Worm (Caenorhabditis elegans) whole organism, L3 larva: ENCODE measurements around the gene htrl-1.

Experiments
- R02D3.7 ChIP-seq: fragments of 150-350 bp; optimal IDR thresholded peaks from 2 replicates; lab custom pipeline; 2014; ENCODE audit warnings: missing biosample characterization, missing genetic modification characterization
- ZK546.5 ChIP-seq: sonication (generic microtip); optimal IDR thresholded peaks from 2 replicates; lab custom pipeline; 2017; ENCODE audit warnings: missing biosample characterization, missing genetic modification characterization
- ceh-28 ChIP-seq: fragments of 150-350 bp; optimal IDR thresholded peaks from 2 replicates; lab custom pipeline; 2014; ENCODE audit warnings: missing biosample characterization, missing genetic modification reagents, missing genetic modification characterization
- ceh-9 ChIP-seq: sonication (generic microtip); optimal IDR thresholded peaks from 2 replicates; lab custom pipeline; 2018; ENCODE audit warnings: missing biosample characterization, missing genetic modification characterization
- egl-5 ChIP-seq: fragments of 150-350 bp; optimal IDR thresholded peaks from 2 replicates; lab custom pipeline; 2017; ENCODE audit warnings: missing biosample characterization, missing genetic modification reagents, missing genetic modification characterization, inconsistent platforms
- elt-1 ChIP-seq: fragments of 150-350 bp; optimal IDR thresholded peaks from 2 replicates; lab custom pipeline; 2014; ENCODE audit warnings: missing biosample characterization, missing genetic modification characterization
- elt-2 ChIP-seq: sonication (generic microtip); optimal IDR thresholded peaks from 2 replicates; lab custom pipeline; 2016; ENCODE audit warnings: missing genetic modification reagents, mild to moderate bottlenecking, missing genetic modification characterization, missing compliant biosample characterization
- elt-3 ChIP-seq, 3 experiments: fragments of 150-350 bp in 1 of 3; sonication (generic microtip) in 2 of 3; optimal IDR thresholded peaks; 2 replicates in 2 of 3; 4 replicates in 1 of 3; lab custom pipeline; 2014 to 2017; ENCODE audit warnings: missing biosample characterization in 3 of 3, missing genetic modification characterization in 3 of 3
- fkh-10 ChIP-seq: sonication (generic microtip); optimal IDR thresholded peaks from 2 replicates; lab custom pipeline; 2017; ENCODE audit warnings: missing biosample characterization, missing genetic modification reagents, missing genetic modification characterization
- fos-1 ChIP-seq: fragments of 150-350 bp; optimal IDR thresholded peaks from 2 replicates; lab custom pipeline; 2014; ENCODE audit warnings: missing biosample characterization, missing genetic modification characterization
- hmg-11 ChIP-seq: sonication (generic microtip); optimal IDR thresholded peaks from 2 replicates; lab custom pipeline; 2016; ENCODE audit warnings: missing genetic modification characterization, missing compliant biosample characterization
- jun-1 ChIP-seq: fragments of 150-350 bp; optimal IDR thresholded peaks from 2 replicates; lab custom pipeline; 2014; ENCODE audit warnings: missing biosample characterization, missing genetic modification reagents, missing genetic modification characterization
- lin-15B ChIP-seq: fragments of 150-350 bp; optimal IDR thresholded peaks from 2 replicates; lab custom pipeline; 2014; ENCODE audit warnings: missing biosample characterization, missing genetic modification characterization
- lin-39 ChIP-seq: fragments of 150-350 bp; optimal IDR thresholded peaks from 2 replicates; lab custom pipeline; 2018; ENCODE audit warnings: missing biosample characterization, missing genetic modification reagents, missing genetic modification characterization
- lsy-12 ChIP-seq: sonication (generic microtip); optimal IDR thresholded peaks from 2 replicates; lab custom pipeline; 2016; ENCODE audit warnings: mild to moderate bottlenecking, missing genetic modification characterization, missing compliant biosample characterization
- mdl-1 ChIP-seq: fragments of 150-350 bp; optimal IDR thresholded peaks from 2 replicates; lab custom pipeline; 2014; ENCODE audit warnings: missing biosample characterization, missing genetic modification characterization
- nfya-1 ChIP-seq: sonication (generic microtip); optimal IDR thresholded peaks from 2 replicates; lab custom pipeline; 2017; ENCODE audit warnings: missing genetic modification characterization, mild to moderate bottlenecking, missing compliant biosample characterization, antibody characterized with exemption, moderate library complexity; ENCODE audit not compliant: insufficient read depth
- nhr-23 ChIP-seq: fragments of 150-350 bp; optimal IDR thresholded peaks from 2 replicates; lab custom pipeline; 2014; ENCODE audit warnings: missing biosample characterization, missing genetic modification reagents, missing genetic modification characterization
- nhr-237 ChIP-seq: fragments of 150-350 bp; optimal IDR thresholded peaks from 2 replicates; lab custom pipeline; 2014; ENCODE audit warnings: missing biosample characterization, missing genetic modification characterization
- nhr-25 ChIP-seq: sonication (generic microtip); optimal IDR thresholded peaks from 2 replicates; lab custom pipeline; 2017; ENCODE audit warnings: missing biosample characterization, missing genetic modification characterization
- nhr-28 ChIP-seq: fragments of 150-350 bp; optimal IDR thresholded peaks from 2 replicates; lab custom pipeline; 2014; ENCODE audit warnings: missing biosample characterization, missing genetic modification characterization
- nhr-43 ChIP-seq: sonication (generic microtip); optimal IDR thresholded peaks from 2 replicates; lab custom pipeline; 2016; ENCODE audit warnings: mild to moderate bottlenecking, missing genetic modification characterization, missing compliant biosample characterization; ENCODE audit not compliant: poor library complexity, severe bottlenecking
- nhr-77 ChIP-seq: fragments of 150-350 bp; optimal IDR thresholded peaks from 2 replicates; lab custom pipeline; 2014; ENCODE audit warnings: missing biosample characterization, missing genetic modification characterization
- pha-4 ChIP-seq: fragments of 150-350 bp; optimal IDR thresholded peaks from 2 replicates; lab custom pipeline; 2014; ENCODE audit warnings: missing biosample characterization, missing genetic modification reagents, missing genetic modification characterization
- pqm-1 ChIP-seq: fragments of 150-350 bp; optimal IDR thresholded peaks from 2 replicates; lab custom pipeline; 2017; ENCODE audit warnings: missing biosample characterization, missing genetic modification characterization, inconsistent platforms
- sea-2 ChIP-seq: fragments of 150-350 bp; sonication (generic microtip); optimal IDR thresholded peaks from 4 replicates; lab custom pipeline; 2014; ENCODE audit warnings: missing biosample characterization, missing genetic modification reagents, missing genetic modification characterization
- skn-1 ChIP-seq: fragments of 150-350 bp; optimal IDR thresholded peaks from 2 replicates; lab custom pipeline; 2014; ENCODE audit warnings: missing biosample characterization, missing genetic modification characterization
- snpc-4 ChIP-seq: fragments of 150-350 bp; optimal IDR thresholded peaks from 2 replicates; lab custom pipeline; 2014; ENCODE audit warnings: missing biosample characterization, missing genetic modification characterization
- tbx-2 ChIP-seq: sonication (generic microtip); optimal IDR thresholded peaks from 2 replicates; lab custom pipeline; 2016; ENCODE audit warnings: mild to moderate bottlenecking, missing genetic modification characterization, missing compliant biosample characterization
- zag-1 ChIP-seq: fragments of 150-350 bp; optimal IDR thresholded peaks from 2 replicates; lab custom pipeline; 2014; ENCODE audit warnings: missing biosample characterization, missing genetic modification characterization

Gene htrl-1

DNA sequence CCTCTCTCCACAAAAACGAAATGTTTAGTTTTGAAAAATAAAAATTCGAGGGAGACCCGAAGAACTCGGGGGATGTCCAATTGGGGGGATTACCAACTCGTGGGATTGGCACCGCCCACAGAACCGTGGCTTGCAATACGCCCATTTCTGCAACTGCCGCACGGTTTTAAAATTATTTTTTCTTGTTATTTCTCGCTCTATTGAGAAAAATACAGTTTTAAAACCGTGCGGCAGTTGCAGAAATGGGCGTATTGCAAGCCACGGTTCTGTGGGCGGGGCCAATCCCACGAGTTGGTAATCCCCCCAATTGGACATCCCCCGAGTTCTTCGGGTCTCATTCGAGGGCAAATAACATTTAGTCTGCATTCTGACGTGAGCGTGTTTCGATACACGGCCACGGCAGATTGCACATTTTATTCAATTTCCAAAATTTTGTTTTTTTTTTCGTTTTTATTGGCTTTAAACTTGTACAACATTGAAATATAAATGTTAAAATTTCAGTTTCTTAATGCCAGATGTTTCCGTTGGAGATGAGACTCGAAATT, 8.7 kb upstream of the htrl-1 start, which contains the start of the genes C55A6.1 and C55A6.10:
C55A6.1 (minus strand) TSS at position 116 of the 545 bp plus-strand sequence.
C55A6.10 (plus strand) TSS at position 495 of the 545 bp plus-strand sequence.
- TF ChIP-seq nhr-23 (tag; lab: Kevin White, UChicago) (peak; percentile 61), fkh-10 (peak; percentile 16), hmg-11 (tag; lab: Kevin White, UChicago) (peak; percentile 68), pha-4 (tag; lab: Kevin White, UChicago) (peak; percentile 66), R02D3.7 (tag; lab: Kevin White, UChicago) (peak; percentile 44), lin-39 (tag; lab: Kevin White, UChicago) (peak; percentile 22), pqm-1 (tag; lab: Kevin White, UChicago) (peak; percentile 20), nfya-1 (peak; percentile 83), ceh-28 (tag; lab: Kevin White, UChicago) (peak; percentile 61), elt-1 (tag; lab: Kevin White, UChicago) (peak; percentile 13), jun-1 (peak; percentile 44), snpc-4 (tag; lab: Kevin White, UChicago) (peak; percentile 20), nhr-25 (tag; lab: Kevin White, UChicago) (peak; percentile 47), tbx-2 (tag; lab: Kevin White, UChicago) (peak; percentile 36), lsy-12 (tag; lab: Kevin White, UChicago) (peak; percentile 49), elt-2 (tag; lab: Kevin White, UChicago) (peak; percentile 40), lin-15B (tag; lab: Kevin White, UChicago) (peak; percentile 46), nhr-43 (tag; lab: Kevin White, UChicago) (peak; percentile 70)

DNA sequence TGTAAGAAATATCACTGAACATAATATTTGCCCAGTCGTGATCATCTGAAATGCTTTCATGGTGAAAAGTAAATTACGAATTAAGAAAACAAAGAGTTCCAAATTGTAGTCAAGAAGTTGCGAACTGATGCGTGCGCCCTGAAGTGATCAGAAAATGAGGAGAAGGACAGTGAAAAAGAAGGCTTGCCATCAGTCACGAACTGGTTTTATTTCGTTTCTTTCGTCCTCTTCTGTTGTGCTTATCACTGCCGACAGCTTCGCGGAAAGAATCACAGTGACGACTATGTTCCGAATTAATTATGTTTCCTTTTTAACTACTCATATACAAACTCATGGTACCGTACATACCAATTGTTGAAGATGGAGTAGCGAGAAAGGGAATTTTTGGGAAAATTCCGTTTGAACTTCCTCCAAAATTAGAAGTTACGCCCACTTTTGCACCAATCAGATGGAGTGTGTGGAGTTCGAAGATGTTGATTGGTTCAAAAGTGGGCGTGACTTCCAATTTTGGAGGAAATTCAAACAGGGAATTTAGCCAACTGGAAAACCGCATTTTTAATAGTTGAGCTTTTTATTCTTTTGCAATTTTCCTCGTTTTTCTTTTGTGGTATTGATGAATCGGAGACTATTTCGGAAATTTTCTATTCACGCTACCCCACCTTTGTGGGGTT, 7.0 kb upstream of the htrl-1 start, which contains the start of gene C55A6.12:
C55A6.12 (minus strand) TSS at position 51 of the 671 bp plus-strand sequence.
- TF ChIP-seq egl-5 (tag; lab: Kevin White, UChicago), result no peak
- peak; percentile 27 for TF ChIP-seq lin-15B (tag; lab: Kevin White, UChicago)
- TF ChIP-seq nhr-28 (tag; lab: Kevin White, UChicago), result no peak
- TF ChIP-seq nhr-237 (tag; lab: Kevin White, UChicago), result no peak
- TF ChIP-seq jun-1, result no peak
- TF ChIP-seq nhr-23 (tag; lab: Kevin White, UChicago), result no peak
- TF ChIP-seq nfya-1, result peak; percentile 100
- TF ChIP-seq lsy-12 (tag; lab: Kevin White, UChicago), result no peak
- TF ChIP-seq fos-1 (tag; lab: Kevin White, UChicago), result no peak
- TF ChIP-seq nhr-43 (tag; lab: Kevin White, UChicago), result peak; percentile 24
- no peak for TF ChIP-seq zag-1

DNA sequence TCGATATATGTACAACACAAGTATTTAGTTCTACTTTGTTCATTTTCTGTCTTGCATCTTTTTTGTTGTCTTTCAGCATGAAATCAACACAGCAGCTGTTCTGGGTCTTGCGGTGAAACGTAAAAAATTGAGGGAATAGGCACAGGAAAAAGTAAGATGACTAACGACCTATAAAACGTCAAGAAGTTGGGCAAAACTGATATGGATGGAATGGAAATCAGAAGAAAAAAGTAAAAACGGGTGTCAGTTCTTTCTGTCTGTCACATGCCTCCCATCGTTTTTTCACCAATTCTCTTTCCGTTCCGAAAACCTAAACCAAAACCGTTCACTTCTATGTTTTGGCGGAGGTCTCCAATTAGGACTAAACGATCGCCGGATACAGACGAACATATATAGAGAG, 4.8 kb upstream of the htrl-1 start:
- TF ChIP-seq elt-2 (tag; lab: Kevin White, UChicago), result peak; percentile 25
- TF ChIP-seq ceh-9 (tag; lab: Kevin White, UChicago), result no peak

DNA sequence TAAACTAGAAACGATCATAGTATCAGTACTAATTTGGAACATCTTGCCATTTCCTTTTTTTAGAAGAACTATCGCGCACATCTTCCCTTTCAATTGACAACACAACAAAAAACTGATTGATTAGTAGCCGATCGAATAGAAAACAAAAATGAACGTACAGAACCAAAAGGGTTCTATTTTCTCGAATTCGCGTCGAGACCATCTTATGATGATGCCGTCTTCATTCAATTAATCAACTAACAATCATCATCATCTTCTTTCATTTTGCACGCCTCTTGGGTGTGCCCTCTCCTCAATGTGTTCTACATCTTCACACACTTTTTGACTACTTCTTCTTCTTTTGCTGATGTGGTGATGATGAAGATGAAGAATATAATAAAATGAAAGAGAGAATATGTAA, 3.6 kb upstream of the htrl-1 start:
- TF ChIP-seq fos-1 (tag; lab: Kevin White, UChicago) (no peak), nhr-23 (tag; lab: Kevin White, UChicago) (no peak), mdl-1 (no peak), hmg-11 (tag; lab: Kevin White, UChicago) (no peak), nhr-77 (tag; lab: Kevin White, UChicago) (no peak), nhr-43 (tag; lab: Kevin White, UChicago) (no peak), elt-1 (tag; lab: Kevin White, UChicago) (no peak), skn-1 (tag; lab: Kevin White, UChicago) (no peak)

DNA sequence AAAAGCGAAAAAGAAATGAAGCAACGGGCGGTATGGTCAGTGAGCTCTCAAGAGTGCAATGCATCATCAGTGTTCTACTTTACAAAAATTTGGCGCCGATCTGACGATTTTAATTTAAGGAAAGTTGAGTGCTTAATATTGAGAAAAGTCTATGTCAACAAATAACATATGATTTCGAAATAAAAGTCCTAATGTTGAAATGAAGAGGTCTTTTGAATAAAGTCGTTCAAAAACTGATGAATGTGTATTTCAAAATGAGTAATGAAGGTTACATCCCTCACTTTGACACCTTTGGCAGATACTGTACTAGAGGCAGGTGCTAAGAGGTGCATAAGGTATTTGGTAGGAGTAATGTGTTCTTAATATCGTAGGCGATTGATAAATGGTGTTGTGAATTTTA, 1.3 kb upstream of the htrl-1 start:
- no peak for TF ChIP-seq nfya-1
- TF ChIP-seq pha-4 (tag; lab: Kevin White, UChicago), result no peak
- TF ChIP-seq lsy-12 (tag; lab: Kevin White, UChicago), result no peak

DNA sequence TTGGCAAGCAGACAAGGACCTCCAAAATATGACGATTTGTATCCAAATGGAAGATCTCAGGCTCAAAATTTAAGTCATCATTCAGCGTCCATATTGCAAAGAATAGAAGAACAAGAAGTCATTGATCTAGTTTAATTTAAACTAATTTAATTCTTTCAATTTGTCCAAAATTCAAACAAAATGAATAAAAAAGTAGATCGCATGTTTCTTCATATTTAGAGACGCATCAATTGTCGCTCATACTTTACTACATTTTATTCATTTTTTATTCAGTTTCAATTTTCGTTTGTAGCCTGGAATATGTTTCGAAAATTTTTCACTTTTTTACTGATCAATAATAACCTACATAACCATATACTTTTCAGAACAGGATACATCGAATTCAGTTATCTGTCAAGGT, 3.7 kb downstream of the htrl-1 start, which contains the start of gene T11F9.21:
T11F9.21 (plus strand) TSS at position 301 of the 400 bp plus-strand sequence.
- TF ChIP-seq fkh-10 (no peak), elt-2 (tag; lab: Kevin White, UChicago) (no peak), tbx-2 (tag; lab: Kevin White, UChicago) (no peak), elt-3 (tag; optimal IDR thresholded peaks at IDR 0.05; lab: Kevin White, UChicago) (no peak), ZK546.5 (tag; lab: Kevin White, UChicago) (no peak), R02D3.7 (tag; lab: Kevin White, UChicago) (no peak), sea-2 (GFP tag; lab: Kevin White, UChicago) (no peak), fos-1 (tag; lab: Kevin White, UChicago) (no peak), pqm-1 (tag; lab: Kevin White, UChicago) (no peak), nhr-25 (tag; lab: Kevin White, UChicago) (no peak), nhr-77 (tag; lab: Kevin White, UChicago) (no peak)
